Fruit fly (Drosophila melanogaster) S2 (cell line): Measurements from ENCODE around the gene CanB.

Source experiments
- CG8478 ChIP-seq: fragments of >200 bp; optimal IDR thresholded peaks from 2 replicates; lab custom pipeline; 2018
- CTCF ChIP-seq, 2 experiments: fragments of >200 bp; optimal IDR thresholded peaks; 2 replicates each; lab custom pipeline; 2018

Gene CanB

dm6 chrX:5332259-5332862, at the start of gene CanB:
TSS of gene CanB (plus strand) at chrX:5332499.
- TF ChIP-seq CTCF (optimal IDR thresholded peaks at IDR 0.05; lab: Kevin White, UChicago) (peak in 1 of 2 experiments; percentile 4), CG8478 (no peak)

dm6 chrX:5285835-5286234, 46.5 kb upstream of the CanB start:
- TF ChIP-seq CG8478 (no peak), CTCF (optimal IDR thresholded peaks at IDR 0.05; lab: Kevin White, UChicago) (no peak)

- TF ChIP-seq CG8478 (no peak), CTCF (optimal IDR thresholded peaks at IDR 0.05; lab: Kevin White, UChicago) (no peak)
These were observed 45.8 kb upstream of the CanB start for dm6 chrX:5286513-5286912.

- peak; percentile 71 to 88 for TF ChIP-seq CTCF (optimal IDR thresholded peaks at IDR 0.05; lab: Kevin White, UChicago)
- TF ChIP-seq CG8478 = no peak
These were observed 42.6 kb upstream of the CanB start for dm6 chrX:5289692-5290091.

- TF ChIP-seq CTCF (optimal IDR thresholded peaks at IDR 0.05; lab: Kevin White, UChicago) (no peak), CG8478 (no peak)
These were observed 39.2 kb upstream of the CanB start for dm6 chrX:5293141-5293540.

dm6 chrX:5295766-5296165, 36.5 kb upstream of the CanB start, which contains the start of gene CG42749:
TSS of gene CG42749 (plus strand) at chrX:5296066.
- TF ChIP-seq CTCF (optimal IDR thresholded peaks at IDR 0.05; lab: Kevin White, UChicago) (no peak), CG8478 (no peak)

dm6 chrX:5299957-5300356, 32.3 kb upstream of the CanB start:
- TF ChIP-seq CG8478 = no peak
- no peak for TF ChIP-seq CTCF (optimal IDR thresholded peaks at IDR 0.05; lab: Kevin White, UChicago)

- TF ChIP-seq CG8478 (no peak), CTCF (optimal IDR thresholded peaks at IDR 0.05; lab: Kevin White, UChicago) (no peak)
These were observed 31.5 kb upstream of the CanB start for dm6 chrX:5300623-5301283.

- TF ChIP-seq CG8478 = no peak
- no peak for TF ChIP-seq CTCF (optimal IDR thresholded peaks at IDR 0.05; lab: Kevin White, UChicago)
These were observed 26.7 kb upstream of the CanB start, which contains the start of gene CG3323 for dm6 chrX:5305591-5305990. TSS of gene CG3323 (minus strand) at chrX:5305691.

- TF ChIP-seq CG8478 (no peak), CTCF (optimal IDR thresholded peaks at IDR 0.05; lab: Kevin White, UChicago) (no peak)
These were observed 25.0 kb upstream of the CanB start, which contains the start of gene CG17764 for dm6 chrX:5307317-5307716. TSS of gene CG17764 (minus strand) at chrX:5307417.

- no peak for TF ChIP-seq CG8478
- no peak for TF ChIP-seq CTCF (optimal IDR thresholded peaks at IDR 0.05; lab: Kevin White, UChicago)
These were observed 23.3 kb upstream of the CanB start, which contains the start of the genes Cdk7 and snf for dm6 chrX:5308963-5309362. TSS of gene Cdk7 (minus strand) at chrX:5308983. TSS of gene snf (plus strand) at chrX:5309242.

- TF ChIP-seq CG8478 (no peak), CTCF (optimal IDR thresholded peaks at IDR 0.05; lab: Kevin White, UChicago) (no peak)
These were observed 20.4 kb upstream of the CanB start, which contains the start of the genes TrxT and dhd for dm6 chrX:5311838-5312339. TSS of gene TrxT (minus strand) at chrX:5311888. TSS of gene dhd (plus strand) at chrX:5312171.

- no peak for TF ChIP-seq CG8478
- no peak for TF ChIP-seq CTCF (optimal IDR thresholded peaks at IDR 0.05; lab: Kevin White, UChicago)
These were observed 19.3 kb upstream of the CanB start, which contains the start of gene CG4198 for dm6 chrX:5312958-5313357. TSS of gene CG4198 (plus strand) at chrX:5313258.

- TF ChIP-seq CTCF (optimal IDR thresholded peaks at IDR 0.05; lab: Kevin White, UChicago) = no peak
These were observed 15.1 kb upstream of the CanB start, which contains the start of the genes CG15930 and Sas10 for dm6 chrX:5317170-5317569. TSS of gene CG15930 (minus strand) at chrX:5317295. TSS of gene Sas10 (plus strand) at chrX:5317409.

- TF ChIP-seq CTCF (optimal IDR thresholded peaks at IDR 0.05; lab: Kevin White, UChicago) = peak in 1 of 2 experiments; percentile 8
- no peak for TF ChIP-seq CG8478
These were observed 9.8 kb upstream of the CanB start, which contains the start of gene Rnp4F for dm6 chrX:5322459-5322883. TSS of gene Rnp4F (minus strand) at chrX:5322696.

- no peak for TF ChIP-seq CG8478
- no peak for TF ChIP-seq CTCF (optimal IDR thresholded peaks at IDR 0.05; lab: Kevin White, UChicago)
These were observed 8.7 kb upstream of the CanB start, which contains the start of gene Mcm3 for dm6 chrX:5323636-5324035. TSS of gene Mcm3 (plus strand) at chrX:5323855.
